Worm (Caenorhabditis elegans) whole organism, mixed stage, embryonic: ENCODE results near the gene C26H9A.4.
"Not testable (repeated sequence)": the region's sequence is repeated elsewhere in the genome, so short reads cannot be mapped to it uniquely, and the experiment has no call there.

ENCODE experiments used
- blmp-1 ChIP-seq: fragments of 150-350 bp; optimal IDR thresholded peaks from 2 replicates; lab custom pipeline; 2014; ENCODE audit warnings: missing biosample characterization, missing genetic modification characterization
- ceh-83 ChIP-seq: fragments of 200-800 bp; sonication (Bioruptor generic); optimal IDR thresholded peaks from 2 replicates; lab custom pipeline; 2018; ENCODE audit warnings: mild to moderate bottlenecking, missing genetic modification characterization, missing compliant biosample characterization
- ces-1 ChIP-seq: fragments of 150-350 bp; optimal IDR thresholded peaks from 2 replicates; lab custom pipeline; 2014; ENCODE audit warnings: missing biosample characterization, missing genetic modification reagents, missing genetic modification characterization
- cnd-1 ChIP-seq: fragments of 200-800 bp; sonication (Bioruptor generic); optimal IDR thresholded peaks from 2 replicates; lab custom pipeline; 2018; ENCODE audit warnings: mild to moderate bottlenecking, missing genetic modification characterization, missing compliant biosample characterization
- drap-1 ChIP-seq: fragments of 200-800 bp; sonication (Bioruptor generic); optimal IDR thresholded peaks from 3 replicates; lab custom pipeline; 2018; ENCODE audit warnings: mild to moderate bottlenecking, missing genetic modification characterization, missing compliant biosample characterization
- ham-2 ChIP-seq: fragments of 200-800 bp; sonication (Bioruptor generic); optimal IDR thresholded peaks from 2 replicates; lab custom pipeline; 2018; ENCODE audit warnings: mild to moderate bottlenecking, missing genetic modification characterization, missing compliant biosample characterization
- hlh-1 ChIP-seq: fragments of 150-350 bp; optimal IDR thresholded peaks from 2 replicates; lab custom pipeline; 2014; ENCODE audit warnings: missing biosample characterization, missing genetic modification reagents, missing genetic modification characterization
- lin-32 ChIP-seq: fragments of 200-800 bp; sonication (Bioruptor generic); optimal IDR thresholded peaks from 2 replicates; lab custom pipeline; 2018; ENCODE audit warnings: mild to moderate bottlenecking, missing genetic modification characterization, missing compliant biosample characterization
- lsy-2 ChIP-seq: fragments of 150-350 bp; optimal IDR thresholded peaks from 2 replicates; lab custom pipeline; 2014; ENCODE audit warnings: missing biosample characterization, missing genetic modification characterization
- mab-5 ChIP-seq: fragments of 150-350 bp; optimal IDR thresholded peaks from 2 replicates; lab custom pipeline; 2014; ENCODE audit warnings: missing biosample characterization, missing genetic modification characterization
- mep-1 ChIP-seq: fragments of 150-350 bp; optimal IDR thresholded peaks from 2 replicates; lab custom pipeline; 2017; ENCODE audit warnings: missing biosample characterization, missing genetic modification reagents, missing genetic modification characterization, inconsistent platforms
- nhr-12 ChIP-seq: fragments of 150-350 bp; optimal IDR thresholded peaks from 2 replicates; lab custom pipeline; 2014; ENCODE audit warnings: missing biosample characterization, missing genetic modification characterization
- nhr-2 ChIP-seq: fragments of 150-350 bp; optimal IDR thresholded peaks from 2 replicates; lab custom pipeline; 2014; ENCODE audit warnings: missing biosample characterization, missing genetic modification characterization
- nhr-237 ChIP-seq: fragments of 150-350 bp; optimal IDR thresholded peaks from 2 replicates; lab custom pipeline; 2014; ENCODE audit warnings: missing biosample characterization, missing genetic modification characterization
- nhr-76 ChIP-seq: sonication (generic microtip); optimal IDR thresholded peaks from 2 replicates; lab custom pipeline; 2017; ENCODE audit warnings: missing biosample characterization, missing genetic modification characterization
- pha-4 ChIP-seq: fragments of 150-350 bp; optimal IDR thresholded peaks from 2 replicates; lab custom pipeline; 2018; ENCODE audit warnings: missing biosample characterization, missing genetic modification reagents, missing genetic modification characterization
- sem-2 ChIP-seq: fragments of 200-800 bp; sonication (Bioruptor generic); optimal IDR thresholded peaks from 2 replicates; lab custom pipeline; 2018; ENCODE audit warnings: mild to moderate bottlenecking, missing genetic modification characterization, missing compliant biosample characterization
- sptf-1 ChIP-seq: sonication (generic microtip); optimal IDR thresholded peaks from 2 replicates; lab custom pipeline; 2017; ENCODE audit warnings: mild to moderate bottlenecking, missing genetic modification characterization, moderate library complexity, missing compliant biosample characterization
- tbx-8 ChIP-seq: fragments of 200-800 bp; sonication (Bioruptor generic); optimal IDR thresholded peaks from 2 replicates; lab custom pipeline; 2018; ENCODE audit warnings: mild to moderate bottlenecking, missing genetic modification characterization, moderate library complexity, missing compliant biosample characterization
- unc-120 ChIP-seq: sonication (generic microtip); optimal IDR thresholded peaks from 2 replicates; lab custom pipeline; 2017; ENCODE audit warnings: missing genetic modification characterization, missing compliant biosample characterization; ENCODE audit not compliant: poor library complexity, severe bottlenecking
- unc-62 ChIP-seq: fragments of 150-350 bp; optimal IDR thresholded peaks from 2 replicates; lab custom pipeline; 2014; ENCODE audit warnings: missing biosample characterization, missing genetic modification reagents, missing genetic modification characterization
- zip-8 ChIP-seq: fragments of 150-350 bp; optimal IDR thresholded peaks from 2 replicates; lab custom pipeline; 2014; ENCODE audit warnings: missing biosample characterization, missing genetic modification characterization
- ztf-11 ChIP-seq: fragments of 150-350 bp; optimal IDR thresholded peaks from 2 replicates; lab custom pipeline; 2014; ENCODE audit warnings: missing biosample characterization, missing genetic modification characterization

C26H9A.4 gene

ce11 chrIV:12630922-12631321, 22.3 kb upstream of the C26H9A.4 start, which contains the start of gene ark-1:
Gene ark-1, minus strand, starts transcription at chrIV:12631022.
- TF ChIP-seq mab-5 (no peak), zip-8 (tag; lab: Kevin White, UChicago) (no peak), blmp-1 (no peak)

DNA sequence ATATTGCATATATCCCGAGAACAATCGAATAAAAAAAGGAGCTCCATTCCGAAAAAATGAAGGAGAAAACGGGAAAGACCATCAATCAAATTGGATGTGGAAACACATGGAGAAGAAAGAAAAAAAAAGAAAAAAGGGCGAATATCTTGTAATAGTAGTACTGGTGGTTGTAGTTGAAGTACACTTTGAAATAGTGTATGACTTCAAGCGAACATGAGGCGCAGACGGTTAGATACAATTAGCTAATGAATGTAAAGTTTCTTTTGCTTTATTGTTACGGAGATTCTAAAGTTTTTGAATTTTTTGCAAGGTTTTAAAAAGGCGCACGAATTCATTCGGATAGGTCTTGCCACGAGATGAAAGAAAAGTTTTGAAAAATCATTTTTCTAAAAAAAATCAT, 20.8 kb upstream of the C26H9A.4 start:
- peak; percentile 64 for TF ChIP-seq ces-1 (GFP tag; lab: Kevin White, UChicago)
- TF ChIP-seq ham-2: no peak
- TF ChIP-seq sptf-1 (tag; lab: Kevin White, UChicago): no peak
- TF ChIP-seq, all 35 proteins: peak for 1

- TF ChIP-seq pha-4 (tag; lab: Kevin White, UChicago): peak; percentile 10
- no peak for TF ChIP-seq nhr-76
- TF ChIP-seq zip-8 (tag; lab: Kevin White, UChicago): no peak
- no peak for TF ChIP-seq ztf-11
- TF ChIP-seq sem-2: no peak
- TF ChIP-seq nhr-12 (tag; lab: Kevin White, UChicago): no peak
- no peak for TF ChIP-seq tbx-8 (GFP tag; lab: Kevin White, UChicago)
- TF ChIP-seq ces-1 (GFP tag; lab: Kevin White, UChicago): no peak
- TF ChIP-seq unc-120: peak; percentile 19
- TF ChIP-seq ham-2: peak; percentile 26
- TF ChIP-seq nhr-2: no peak
- TF ChIP-seq unc-62 (GFP tag; lab: Kevin White, UChicago): peak; percentile 29
- no peak for TF ChIP-seq cnd-1 (tag; lab: Kevin White, UChicago)
- no peak for TF ChIP-seq ceh-83
- TF ChIP-seq, all 35 proteins: peak for 4
These were observed 19.4 kb upstream of the C26H9A.4 start for ce11 chrIV:12633825-12634224.

DNA sequence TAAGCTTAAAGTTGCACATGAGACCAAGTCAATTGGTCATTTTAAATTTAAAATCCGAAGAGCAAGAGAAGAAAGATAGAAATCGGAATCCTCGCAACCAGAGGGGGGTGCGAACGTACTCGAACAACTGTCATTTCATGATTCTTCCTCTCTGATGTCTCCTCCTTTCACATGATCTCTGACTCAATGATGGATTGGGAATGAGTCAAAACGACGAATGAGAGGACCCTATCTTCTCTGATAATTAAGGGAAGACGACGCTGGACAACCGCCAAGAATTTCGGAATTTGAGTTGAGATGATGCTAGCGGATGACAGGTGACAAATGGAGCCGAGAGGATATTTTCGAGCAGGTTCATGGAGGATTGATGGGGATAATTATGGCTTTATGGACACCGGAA, 15.9 kb upstream of the C26H9A.4 start:
- no peak for TF ChIP-seq sem-2
- TF ChIP-seq mep-1: peak; percentile 27
- peak; percentile 99 for TF ChIP-seq hlh-1
- no peak for TF ChIP-seq drap-1 (GFP tag; lab: Kevin White, UChicago)
- peak; percentile 86 for TF ChIP-seq unc-120
- peak; percentile 72 for TF ChIP-seq mab-5
- peak; percentile 98 for TF ChIP-seq unc-62 (GFP tag; lab: Kevin White, UChicago)

ce11 chrIV:12639311-12639710, 13.9 kb upstream of the C26H9A.4 start, which contains the start of gene C26H9A.3:
Gene C26H9A.3, minus strand, starts transcription at chrIV:12639411.
- TF ChIP-seq lin-32; drap-1 (GFP tag; lab: Kevin White, UChicago); ceh-83: not testable (repeated sequence)

ce11 chrIV:12640137-12640536, 13.1 kb upstream of the C26H9A.4 start, which contains the start of gene vha-7:
Gene vha-7, plus strand, starts transcription at chrIV:12640462.
- no peak for TF ChIP-seq nhr-237

DNA sequence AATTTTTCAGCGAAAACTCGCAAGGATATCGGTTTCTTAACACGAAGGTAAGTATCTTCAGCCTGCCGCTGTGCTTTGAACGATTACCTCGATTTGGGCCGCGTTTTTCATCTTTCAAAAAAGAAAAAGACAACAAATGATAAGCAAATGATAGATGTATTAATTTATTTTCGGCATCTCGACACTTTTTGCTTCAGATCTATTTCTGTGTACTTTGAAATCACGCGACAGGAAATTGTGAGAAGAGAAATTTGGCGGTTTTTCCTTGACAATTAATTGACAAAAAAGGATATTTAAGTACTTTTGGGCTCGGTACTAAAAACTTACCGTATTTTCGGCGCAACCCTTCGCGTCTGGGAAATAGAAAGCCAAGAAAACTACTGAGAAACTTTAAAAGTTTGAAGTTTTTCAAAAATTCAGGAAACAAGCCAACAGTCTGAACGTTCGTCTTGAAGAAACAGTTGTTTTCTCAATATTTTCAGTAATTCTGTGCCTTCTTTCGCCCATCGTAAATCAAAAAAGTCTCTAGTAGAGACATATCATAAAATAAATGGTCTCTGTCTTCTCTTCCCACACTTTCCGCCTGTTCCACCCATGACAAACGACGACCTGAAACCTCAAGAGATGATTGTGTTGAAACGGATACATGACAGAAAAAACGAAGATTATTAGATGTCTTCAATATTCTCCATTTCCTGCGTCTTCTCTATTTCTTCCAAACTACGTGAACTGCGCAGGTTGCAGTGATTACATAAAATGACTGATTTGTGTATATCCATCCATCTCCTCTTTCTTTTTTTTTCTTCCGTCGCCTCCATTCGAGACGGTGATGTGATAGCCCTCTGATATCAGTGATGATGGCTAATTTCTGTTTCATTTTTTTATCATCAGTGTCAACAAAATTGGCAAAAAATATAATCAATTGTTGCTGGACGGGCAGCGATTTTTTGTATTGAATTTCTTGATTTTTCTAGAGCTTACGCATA, 12.0 kb upstream of the C26H9A.4 start:
- TF ChIP-seq ham-2 (no peak), nhr-2 (no peak), sptf-1 (tag; lab: Kevin White, UChicago) (no peak), nhr-12 (tag; lab: Kevin White, UChicago) (no peak)

ce11 chrIV:12650597-12650996, 2.6 kb upstream of the C26H9A.4 start:
- TF ChIP-seq nhr-12 (tag; lab: Kevin White, UChicago) (no peak), lsy-2 (tag; lab: Kevin White, UChicago) (no peak), sptf-1 (tag; lab: Kevin White, UChicago) (no peak), cnd-1 (tag; lab: Kevin White, UChicago) (no peak), mep-1 (no peak)
